Worm (Caenorhabditis elegans) whole organism, midembryonic: ENCODE data around the gene C08E8.11.
A peak's percentile ranks its signal among the peaks of the same experiment; 100 is the strongest.

Source experiments
- T22C8.4 ChIP-seq: fragments of 200-800 bp; sonication (Bioruptor generic); IDR thresholded peaks from 2 replicates; pipeline ENCODE4 v1.3.6; 2022; ENCODE audit warnings: missing genetic modification characterization, missing compliant biosample characterization
- cog-1 ChIP-seq: sonication (generic microtip); optimal IDR thresholded peaks from 2 replicates; lab custom pipeline; 2016; ENCODE audit warnings: missing genetic modification characterization, missing compliant biosample characterization
- flt-1 ChIP-seq: fragments of 200-800 bp; sonication (Bioruptor generic); IDR thresholded peaks from 2 replicates; pipeline ENCODE4 v1.3.6; 2022; ENCODE audit warnings: missing genetic modification characterization, missing compliant biosample characterization
- klf-2 ChIP-seq: fragments of 200-800 bp; sonication (Bioruptor generic); conservative IDR thresholded peaks from 2 replicates; pipeline ENCODE4 v1.3.6; 2022; ENCODE audit warnings: missing genetic modification reagents, missing genetic modification characterization, missing compliant biosample characterization
- med-1 ChIP-seq: sonication (generic microtip); optimal IDR thresholded peaks from 2 replicates; lab custom pipeline; 2017; ENCODE audit warnings: missing genetic modification characterization, mild to moderate bottlenecking, missing compliant biosample characterization, antibody characterized with exemption, missing genetic modification reagents; ENCODE audit not compliant: insufficient read depth
- ref-1 ChIP-seq: fragments of 200-800 bp; sonication (Bioruptor generic); conservative IDR thresholded peaks from 2 replicates; pipeline ENCODE4 v1.3.6; 2022; ENCODE audit warnings: missing genetic modification reagents, missing genetic modification characterization, missing compliant biosample characterization
- tab-1 ChIP-seq: fragments of 200-800 bp; sonication (Bioruptor generic); IDR thresholded peaks from 2 replicates; pipeline ENCODE4 v1.3.6; 2022; ENCODE audit warnings: missing genetic modification characterization, missing compliant biosample characterization
- ztf-23 ChIP-seq: fragments of 200-800 bp; sonication (Bioruptor generic); IDR thresholded peaks from 2 replicates; pipeline ENCODE4 v1.3.6; 2022; ENCODE audit warnings: missing genetic modification reagents, missing genetic modification characterization, missing compliant biosample characterization
- ztf-29 ChIP-seq: fragments of 200-800 bp; sonication (Bioruptor generic); IDR thresholded peaks from 2 replicates; pipeline ENCODE4 v1.3.6; 2022; ENCODE audit warnings: missing genetic modification reagents, missing genetic modification characterization, missing compliant biosample characterization

C08E8.11 gene

DNA sequence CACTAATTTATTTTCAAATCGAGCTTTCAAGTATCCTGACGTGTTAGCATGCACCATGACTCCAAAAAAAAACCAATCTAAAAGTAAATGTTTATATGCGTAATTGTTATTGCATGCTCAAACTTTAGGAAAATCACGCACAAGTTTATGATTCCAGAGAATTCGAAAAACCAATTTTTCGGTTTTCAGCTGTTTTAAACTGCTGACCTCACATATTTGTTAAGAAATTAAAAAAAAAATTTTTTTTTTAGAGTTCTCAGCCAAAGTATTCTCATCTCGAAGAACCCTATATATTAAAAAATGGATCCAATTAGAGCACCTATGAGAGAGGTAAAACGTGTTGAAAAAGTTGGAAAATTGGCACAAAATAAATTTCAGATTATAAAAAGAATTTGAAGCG lies 23.4 kb downstream of the C08E8.11 start, which contains the start of gene Y51A2B.2:
TSS of gene Y51A2B.2 (plus strand) at position 301 of the 400 bp plus-strand sequence.
- TF ChIP-seq med-1 (no peak), T22C8.4 (GFP tag; lab: Robert Waterston, UW) (no peak), flt-1 (GFP tag; lab: Robert Waterston, UW) (no peak), cog-1 (tag; lab: Kevin White, UChicago) (no peak), ref-1 (GFP tag; lab: Robert Waterston, UW) (no peak), ztf-23 (no peak), klf-2 (GFP tag; lab: Robert Waterston, UW) (no peak), ztf-29 (GFP tag; lab: Robert Waterston, UW) (no peak), tab-1 (no peak)

DNA sequence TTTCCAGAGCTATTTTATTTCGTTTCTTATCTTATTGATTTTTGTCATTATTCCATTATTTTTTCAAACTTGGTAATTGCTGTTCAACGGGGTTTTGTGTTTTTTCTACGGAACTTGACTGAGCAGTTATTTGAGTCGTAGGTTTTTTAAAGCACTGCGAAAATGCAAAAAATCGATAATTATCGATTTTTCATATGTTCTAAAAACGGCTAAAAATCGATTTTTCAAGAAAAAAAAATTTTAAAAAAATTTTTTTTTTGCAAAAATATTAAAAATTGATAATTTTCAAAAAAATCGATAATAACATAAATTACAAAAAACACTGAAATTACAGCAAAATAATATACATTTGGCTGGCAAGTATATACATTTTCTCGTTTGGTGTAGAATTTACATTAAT lies 24.7 kb downstream of the C08E8.11 start:
- TF ChIP-seq ztf-29 (GFP tag; lab: Robert Waterston, UW) (no peak), med-1 (no peak), cog-1 (tag; lab: Kevin White, UChicago) (no peak), tab-1 (no peak), T22C8.4 (GFP tag; lab: Robert Waterston, UW) (peak; percentile 79), ref-1 (GFP tag; lab: Robert Waterston, UW) (no peak), klf-2 (GFP tag; lab: Robert Waterston, UW) (no peak), flt-1 (GFP tag; lab: Robert Waterston, UW) (no peak), ztf-23 (no peak)

DNA sequence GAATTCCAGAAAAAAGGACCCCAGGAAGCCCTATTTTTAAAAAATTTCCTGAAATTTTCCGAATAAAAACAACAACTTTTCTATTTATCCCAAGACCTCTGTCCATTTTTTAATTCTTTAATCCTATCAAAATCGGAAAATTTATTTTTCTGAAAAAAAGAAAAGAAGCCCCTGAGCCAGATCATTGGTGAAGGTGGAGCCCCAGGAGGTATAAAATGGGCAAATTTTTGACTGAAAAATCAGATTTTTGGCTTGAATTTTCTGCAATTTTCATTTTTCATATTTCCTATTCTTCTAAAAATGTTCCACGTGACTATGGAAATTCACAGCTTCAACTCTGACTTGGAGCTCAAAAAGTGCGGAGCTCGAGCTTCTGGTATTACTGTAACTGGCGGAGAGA lies 28.0 kb downstream of the C08E8.11 start, which contains the start of gene Y51A2B.8:
TSS of gene Y51A2B.8 (plus strand) at position 301 of the 400 bp plus-strand sequence.
- TF ChIP-seq med-1 (no peak), flt-1 (GFP tag; lab: Robert Waterston, UW) (no peak), cog-1 (tag; lab: Kevin White, UChicago) (no peak), T22C8.4 (GFP tag; lab: Robert Waterston, UW) (no peak), klf-2 (GFP tag; lab: Robert Waterston, UW) (no peak), ztf-23 (no peak), tab-1 (no peak), ref-1 (GFP tag; lab: Robert Waterston, UW) (no peak), ztf-29 (GFP tag; lab: Robert Waterston, UW) (no peak)

DNA sequence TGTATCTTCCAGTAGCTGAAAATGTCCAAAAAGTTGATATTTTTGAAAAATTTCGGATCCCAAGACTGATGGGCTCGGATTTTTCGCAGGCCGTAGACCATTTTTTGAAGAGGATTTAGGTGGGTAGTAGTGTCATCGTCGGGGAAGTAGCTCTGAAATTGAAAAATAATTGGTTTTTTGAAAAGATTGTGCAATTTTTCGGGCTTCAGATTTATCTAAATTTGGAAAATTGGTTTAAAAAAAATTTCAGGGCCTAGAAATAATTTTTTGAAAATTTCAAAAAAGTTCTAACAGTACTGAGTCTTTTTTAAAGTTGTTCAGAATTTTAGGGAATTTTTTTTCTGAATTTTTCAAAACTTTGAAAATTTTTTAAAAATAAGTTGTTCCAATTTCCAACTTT lies 31.8 kb downstream of the C08E8.11 start, which contains the start of gene nhr-288:
TSS of gene nhr-288 (minus strand) at position 101 of the 400 bp plus-strand sequence.
- no peak for TF ChIP-seq flt-1 (GFP tag; lab: Robert Waterston, UW)
- TF ChIP-seq T22C8.4 (GFP tag; lab: Robert Waterston, UW): no peak
- no peak for TF ChIP-seq med-1
- no peak for TF ChIP-seq klf-2 (GFP tag; lab: Robert Waterston, UW)
- TF ChIP-seq tab-1: no peak
- TF ChIP-seq cog-1 (tag; lab: Kevin White, UChicago): no peak
- TF ChIP-seq ztf-23: no peak
- no peak for TF ChIP-seq ref-1 (GFP tag; lab: Robert Waterston, UW)
- TF ChIP-seq ztf-29 (GFP tag; lab: Robert Waterston, UW): no peak

DNA sequence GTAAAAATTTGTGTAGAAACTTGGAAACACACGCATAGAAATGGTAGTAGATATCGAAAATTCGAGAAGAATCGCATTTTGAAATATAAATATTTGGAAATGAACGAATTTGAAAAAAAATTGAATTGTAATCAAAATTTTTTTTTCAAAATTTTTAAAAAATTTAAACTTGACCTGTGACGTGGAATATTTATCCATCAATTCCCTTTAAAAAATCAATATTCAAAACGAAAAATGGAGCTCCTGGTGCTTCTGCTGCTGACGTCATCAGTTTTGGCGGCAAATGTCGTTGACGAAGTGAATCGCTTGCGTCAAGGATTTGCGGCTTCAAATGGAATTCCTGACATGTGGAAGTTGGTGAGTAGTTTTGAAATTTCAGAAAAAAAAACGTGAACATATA lies 38.2 kb downstream of the C08E8.11 start, which contains the start of the genes Y51A2B.4 and Y51A2B.5:
TSS of gene Y51A2B.4 (minus strand) at position 101 of the 400 bp plus-strand sequence.
TSS of gene Y51A2B.5 (plus strand) at position 232 of the 400 bp plus-strand sequence.
- TF ChIP-seq ztf-29 (GFP tag; lab: Robert Waterston, UW): no peak
- no peak for TF ChIP-seq ztf-23
- no peak for TF ChIP-seq tab-1
- TF ChIP-seq klf-2 (GFP tag; lab: Robert Waterston, UW): no peak
- no peak for TF ChIP-seq med-1
- no peak for TF ChIP-seq flt-1 (GFP tag; lab: Robert Waterston, UW)

DNA sequence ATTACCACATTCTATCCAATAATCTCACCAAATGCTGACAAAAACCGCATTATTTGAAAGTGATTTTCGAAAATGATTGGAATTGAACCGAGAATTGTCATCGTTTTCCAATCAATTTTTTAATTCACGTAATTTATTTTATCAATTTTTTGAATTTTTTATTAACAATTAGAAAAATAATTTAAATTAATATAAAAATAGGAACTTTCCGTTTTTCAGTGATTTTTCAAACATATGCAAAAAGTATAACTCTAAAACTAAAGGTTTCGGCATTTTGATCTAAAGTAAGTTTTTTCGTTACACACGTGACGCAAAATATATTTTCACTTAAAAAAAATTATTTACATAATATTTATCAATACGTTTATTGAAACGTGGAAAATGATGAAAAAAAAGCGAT lies 43.4 kb downstream of the C08E8.11 start, which contains the start of gene Y51A2B.6:
TSS of gene Y51A2B.6 (minus strand) at position 101 of the 400 bp plus-strand sequence.
- TF ChIP-seq ztf-23 (no peak), ref-1 (GFP tag; lab: Robert Waterston, UW) (no peak), ztf-29 (GFP tag; lab: Robert Waterston, UW) (no peak), med-1 (no peak), flt-1 (GFP tag; lab: Robert Waterston, UW) (no peak), cog-1 (tag; lab: Kevin White, UChicago) (no peak), tab-1 (no peak), T22C8.4 (GFP tag; lab: Robert Waterston, UW) (no peak)

DNA sequence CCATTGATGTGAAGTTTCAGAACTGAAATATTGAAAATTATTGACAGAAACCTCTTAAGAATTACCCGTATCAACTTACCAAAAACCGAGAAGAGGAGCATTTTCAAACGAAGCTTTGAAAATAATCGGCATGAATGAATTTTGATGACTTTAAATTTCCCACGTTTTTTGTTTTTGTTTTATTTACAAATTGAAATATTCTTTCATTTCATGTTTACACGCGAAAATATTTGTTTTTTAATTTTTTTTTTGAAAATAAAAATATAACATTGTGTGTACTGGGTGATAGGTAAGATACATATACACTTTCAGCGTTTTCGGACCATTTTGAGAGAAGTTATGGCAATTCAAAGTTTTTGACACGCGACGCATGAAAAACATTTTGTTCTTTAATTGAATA lies 44.8 kb downstream of the C08E8.11 start, which contains the start of gene Y51A2B.9:
TSS of gene Y51A2B.9 (minus strand) at position 101 of the 400 bp plus-strand sequence.
- TF ChIP-seq klf-2 (GFP tag; lab: Robert Waterston, UW) (no peak), ztf-29 (GFP tag; lab: Robert Waterston, UW) (no peak), ref-1 (GFP tag; lab: Robert Waterston, UW) (no peak), tab-1 (no peak), cog-1 (tag; lab: Kevin White, UChicago) (no peak)

DNA sequence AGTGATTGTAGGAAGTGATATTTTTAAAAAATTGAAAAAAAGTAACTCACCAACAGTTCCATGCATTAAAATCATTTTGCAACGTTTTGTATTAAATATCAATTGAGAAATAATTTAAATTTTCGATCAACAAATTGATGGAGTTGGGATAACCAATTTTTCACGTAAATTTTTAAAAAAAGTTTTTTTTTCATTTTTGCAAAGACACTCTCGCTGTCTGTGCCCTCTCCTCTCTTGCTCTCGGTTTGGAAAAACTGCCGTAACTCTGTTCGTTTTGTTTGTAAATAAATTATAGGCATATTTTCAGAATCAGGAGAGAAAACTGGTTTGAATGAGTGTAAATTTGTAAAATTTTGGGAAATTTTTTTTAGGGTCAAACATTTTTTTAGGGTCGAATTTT lies 47.0 kb downstream of the C08E8.11 start, which contains the start of gene Y51A2B.16:
TSS of gene Y51A2B.16 (minus strand) at position 101 of the 400 bp plus-strand sequence.
- no peak for TF ChIP-seq ztf-23
- TF ChIP-seq med-1: no peak
- TF ChIP-seq ztf-29 (GFP tag; lab: Robert Waterston, UW): no peak
- no peak for TF ChIP-seq flt-1 (GFP tag; lab: Robert Waterston, UW)
- no peak for TF ChIP-seq tab-1
- TF ChIP-seq klf-2 (GFP tag; lab: Robert Waterston, UW): no peak
- TF ChIP-seq T22C8.4 (GFP tag; lab: Robert Waterston, UW): no peak
- TF ChIP-seq ref-1 (GFP tag; lab: Robert Waterston, UW): no peak
